Worm (Caenorhabditis elegans) whole organism, early embryonic: Measurements from ENCODE around the gene set-21.

Experiments used
- F13C5.2 ChIP-seq: sonication (generic microtip); optimal IDR thresholded peaks from 2 replicates; lab custom pipeline; 2017; ENCODE audit warnings: mild to moderate bottlenecking, missing genetic modification characterization, inconsistent platforms, missing compliant biosample characterization
- flt-1 ChIP-seq: fragments of 200-800 bp; sonication (Bioruptor generic); IDR thresholded peaks from 2 replicates; pipeline ENCODE4 v1.3.6; 2022; ENCODE audit warnings: missing genetic modification characterization, missing compliant biosample characterization
- hmg-4 ChIP-seq: fragments of 200-800 bp; sonication (Bioruptor generic); optimal IDR thresholded peaks from 2 replicates; lab custom pipeline; 2018; ENCODE audit warnings: mild to moderate bottlenecking, missing genetic modification characterization, missing compliant biosample characterization
- tbx-37 ChIP-seq: fragments of 200-800 bp; sonication (Bioruptor generic); conservative IDR thresholded peaks from 2 replicates; pipeline ENCODE4 v1.3.6; 2022; ENCODE audit warnings: missing genetic modification reagents, missing genetic modification characterization, missing compliant biosample characterization

Gene set-21

ce11 chrIV:4441077-4441476 is 50.4 kb downstream of the set-21 start, which contains the start of gene fbxb-75:
fbxb-75 (minus strand) TSS chrIV:4441177.
- TF ChIP-seq F13C5.2 (tag; lab: Kevin White, UChicago): no peak
- TF ChIP-seq tbx-37 (GFP tag; lab: Robert Waterston, UW): no peak
- TF ChIP-seq flt-1 (GFP tag; lab: Robert Waterston, UW): no peak
- no peak for TF ChIP-seq hmg-4
